In the genomic region with DNA sequence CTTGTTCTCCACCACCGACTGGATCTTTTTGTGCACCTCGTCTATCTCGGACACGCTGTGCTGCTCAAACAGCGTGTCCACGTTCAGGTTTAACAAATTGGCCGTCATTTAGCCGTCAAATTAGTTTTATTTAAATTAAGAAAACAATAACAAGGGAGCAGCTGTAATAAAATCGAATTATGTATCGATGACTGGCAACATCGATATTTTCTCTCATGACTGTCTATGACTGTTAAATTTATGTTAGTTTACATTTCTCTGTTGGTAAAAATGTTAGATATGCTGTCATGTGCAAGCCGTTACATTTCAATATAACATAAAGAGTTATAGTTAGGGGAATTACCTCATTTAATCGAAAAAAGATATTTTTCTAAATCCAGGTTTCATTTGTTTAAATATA, we compare ENCODE assay signal across 1 fruit fly cellular context.
A peak's percentile ranks its signal among the peaks of the same experiment; 100 is the strongest.
TF ChIP-seq lines count a peak whose summit lies in the region.

Cog1 (minus strand) TSS at position 190 of the 400 bp plus-strand sequence.

TF ChIP-seq in whole organism, embryonic, 481 proteins besides CTCF, POLR2A, EP300 and RAD21 (continued from another document):
- TF ChIP-seq ato (GFP tag; IDR thresholded peaks at IDR 0.05; lab: Robert Waterston, UW; ENCODE audit: partially characterized antibody) (peak; percentile 55; the same call in 1 of the 2 replicates), Oli (tag; optimal IDR thresholded peaks at IDR 0.05; lab: Kevin White, UChicago) (no peak), CG42726 (GFP tag; IDR thresholded peaks at IDR 0.05; lab: Robert Waterston, UW; ENCODE audit: partially characterized antibody) (no peak), chm (GFP tag; IDR thresholded peaks at IDR 0.05; lab: Robert Waterston, UW) (no peak), stc (GFP tag; IDR thresholded peaks at IDR 0.05; lab: Robert Waterston, UW) (no peak), YL-1 (GFP tag; optimal IDR thresholded peaks at IDR 0.05; lab: Kevin White, UChicago) (peak; percentile 39), org-1 (GFP tag; optimal IDR thresholded peaks at IDR 0.05; lab: Kevin White, UChicago) (no peak), CG34422 (GFP tag; IDR thresholded peaks at IDR 0.05; lab: Robert Waterston, UW) (no peak; the same call in 2 of the 3 replicates), CG13287 (GFP tag; IDR thresholded peaks at IDR 0.05; lab: Robert Waterston, UW; ENCODE audit: partially characterized antibody) (peak; percentile 89), CG10462 (GFP tag; optimal IDR thresholded peaks at IDR 0.05; lab: Kevin White, UChicago) (no peak), unpg (GFP tag; optimal IDR thresholded peaks at IDR 0.05; lab: Kevin White, UChicago) (no peak), HLH3B (GFP tag; IDR thresholded peaks at IDR 0.05; lab: Robert Waterston, UW) (no peak), inv (GFP tag; IDR thresholded peaks at IDR 0.05; lab: Robert Waterston, UW; ENCODE audit: partially characterized antibody) (peak; percentile 39), BEAF-32 (GFP tag; optimal IDR thresholded peaks at IDR 0.05; lab: Kevin White, UChicago) (peak; percentile 72), CG17361 (GFP tag; IDR thresholded peaks at IDR 0.05; lab: Robert Waterston, UW) (no peak), Nf-YA (GFP tag; IDR thresholded peaks at IDR 0.05; lab: Robert Waterston, UW) (no peak), repo (GFP tag; optimal IDR thresholded peaks at IDR 0.05; lab: Kevin White, UChicago) (no peak), lmd (GFP tag; IDR thresholded peaks at IDR 0.05; lab: Robert Waterston, UW) (no peak), CG17802 (tag; optimal IDR thresholded peaks at IDR 0.05; lab: Kevin White, UChicago) (no peak), CG9817 (tag; optimal IDR thresholded peaks at IDR 0.05; lab: Kevin White, UChicago) (no peak), CG5245 (GFP tag; optimal IDR thresholded peaks at IDR 0.05; lab: Kevin White, UChicago) (no peak), oc (tag; optimal IDR thresholded peaks at IDR 0.05; lab: Kevin White, UChicago) (no peak), Hr78 (GFP tag; optimal IDR thresholded peaks at IDR 0.05; lab: Kevin White, UChicago) (no peak), Dref (GFP tag; IDR thresholded peaks at IDR 0.05; lab: Robert Waterston, UW) (peak; percentile 74), Antp (GFP tag; optimal IDR thresholded peaks at IDR 0.05; lab: Kevin White, UChicago) (no peak), ap (GFP tag; IDR thresholded peaks at IDR 0.05; lab: Robert Waterston, UW) (no peak), Sry-δ (GFP tag; optimal IDR thresholded peaks at IDR 0.05; lab: Kevin White, UChicago) (peak; percentile 45), eve (GFP tag; optimal IDR thresholded peaks at IDR 0.05; lab: Kevin White, UChicago) (no peak), CG16813 (GFP tag; IDR thresholded peaks at IDR 0.05; lab: Robert Waterston, UW; ENCODE audit: partially characterized antibody) (peak; percentile 64; the same call in 2 of the 3 replicates), stwl (tag; optimal IDR thresholded peaks at IDR 0.05; lab: Kevin White, UChicago) (peak; percentile 63), tx (GFP tag; optimal IDR thresholded peaks at IDR 0.05; lab: Kevin White, UChicago) (no peak), Dll (GFP tag; IDR thresholded peaks at IDR 0.05; lab: Robert Waterston, UW; ENCODE audit: partially characterized antibody) (peak; percentile 84), Elba2 (GFP tag; optimal IDR thresholded peaks at IDR 0.05; lab: Kevin White, UChicago) (no peak), Bgb (GFP tag; IDR thresholded peaks at IDR 0.05; lab: Robert Waterston, UW; ENCODE audit: partially characterized antibody) (peak; percentile 70), CG8478 (optimal IDR thresholded peaks at IDR 0.05; lab: Kevin White, UChicago) (no peak), trem (tag; optimal IDR thresholded peaks at IDR 0.05; lab: Kevin White, UChicago) (peak; percentile 2), D19A (tag; optimal IDR thresholded peaks at IDR 0.05; lab: Kevin White, UChicago) (no peak), sd (tag; optimal IDR thresholded peaks at IDR 0.05; lab: Kevin White, UChicago) (no peak), CG17328 (GFP tag; IDR thresholded peaks at IDR 0.05; lab: Robert Waterston, UW) (no peak), Ssrp (tag; optimal IDR thresholded peaks at IDR 0.05; lab: Kevin White, UChicago) (no peak), Lhr (GFP tag; optimal IDR thresholded peaks at IDR 0.05; lab: Kevin White, UChicago) (no peak), CG2116 (GFP tag; optimal IDR thresholded peaks at IDR 0.05; lab: Kevin White, UChicago) (peak; percentile 83), TFAM (GFP tag; optimal IDR thresholded peaks at IDR 0.05; lab: Kevin White, UChicago) (no peak), CG6854 (GFP tag; optimal IDR thresholded peaks at IDR 0.05; lab: Kevin White, UChicago) (no peak), Sin3A (optimal IDR thresholded peaks at IDR 0.05; lab: Kevin White, UChicago) (no peak), Myb (GFP tag; optimal IDR thresholded peaks at IDR 0.05; lab: Kevin White, UChicago) (peak; percentile 72), scrt (GFP tag; optimal IDR thresholded peaks at IDR 0.05; lab: Kevin White, UChicago) (no peak), CG7556 (GFP tag; optimal IDR thresholded peaks at IDR 0.05; lab: Kevin White, UChicago) (no peak), ranshi (GFP tag; IDR thresholded peaks at IDR 0.05; lab: Robert Waterston, UW) (no peak), sens (GFP tag; lab: Kevin White, UChicago) (peak; percentile 13), sisA (GFP tag; IDR thresholded peaks at IDR 0.05; lab: Robert Waterston, UW) (no peak), Hr3 (GFP tag; optimal IDR thresholded peaks at IDR 0.05; lab: Kevin White, UChicago) (no peak), da (GFP tag; optimal IDR thresholded peaks at IDR 0.05; lab: Kevin White, UChicago) (no peak), CG15696 (tag; optimal IDR thresholded peaks at IDR 0.05; lab: Kevin White, UChicago) (no peak), CG6272 (GFP tag; IDR thresholded peaks at IDR 0.05; lab: Robert Waterston, UW) (no peak), Jarid2 (GFP tag; optimal IDR thresholded peaks at IDR 0.05; lab: Kevin White, UChicago) (no peak), Dp (GFP tag; optimal IDR thresholded peaks at IDR 0.05; lab: Kevin White, UChicago) (peak; percentile 5), ewg (GFP tag; optimal IDR thresholded peaks at IDR 0.05; lab: Kevin White, UChicago) (no peak), CG6683 (GFP tag; optimal IDR thresholded peaks at IDR 0.05; lab: Kevin White, UChicago) (no peak), CG8924 (tag; optimal IDR thresholded peaks at IDR 0.05; lab: Kevin White, UChicago) (no peak), CG16815 (GFP tag; optimal IDR thresholded peaks at IDR 0.05; lab: Kevin White, UChicago) (no peak), bbx (GFP tag; IDR thresholded peaks at IDR 0.05; lab: Robert Waterston, UW; ENCODE audit: partially characterized antibody) (peak; percentile 73), Nf-YC (tag; optimal IDR thresholded peaks at IDR 0.05; lab: Kevin White, UChicago) (no peak), amos (GFP tag; IDR thresholded peaks at IDR 0.05; lab: Robert Waterston, UW; ENCODE audit: partially characterized antibody) (peak; percentile 72), Mad (GFP tag; optimal IDR thresholded peaks at IDR 0.05; lab: Kevin White, UChicago) (no peak), CG3995 (GFP tag; optimal IDR thresholded peaks at IDR 0.05; lab: Kevin White, UChicago) (no peak), CG15514 (GFP tag; optimal IDR thresholded peaks at IDR 0.05; lab: Kevin White, UChicago) (no peak), CG9437 (GFP tag; optimal IDR thresholded peaks at IDR 0.05; lab: Kevin White, UChicago) (no peak), CG34224 (GFP tag; IDR thresholded peaks at IDR 0.05; lab: Robert Waterston, UW; ENCODE audit: partially characterized antibody) (peak; percentile 79), CkIIα-i1 (GFP tag; IDR thresholded peaks at IDR 0.05; lab: Robert Waterston, UW) (no peak), MESR4 (GFP tag; optimal IDR thresholded peaks at IDR 0.05; lab: Kevin White, UChicago) (peak; percentile 67), CG6765 (GFP tag; optimal IDR thresholded peaks at IDR 0.05; lab: Kevin White, UChicago) (no peak), Oaz (GFP tag; IDR thresholded peaks at IDR 0.05; lab: Robert Waterston, UW) (no peak), CG11560 (tag; IDR thresholded peaks at IDR 0.05; lab: Robert Waterston, UW) (no peak), knrl (GFP tag; IDR thresholded peaks at IDR 0.05; lab: Robert Waterston, UW; ENCODE audit: partially characterized antibody) (peak; percentile 55; the same call in 2 of the 3 replicates), CG12236 (GFP tag; optimal IDR thresholded peaks at IDR 0.05; lab: Kevin White, UChicago) (no peak), ttk (GFP tag; IDR thresholded peaks at IDR 0.05; lab: Robert Waterston, UW) (no peak), caup (GFP tag; optimal IDR thresholded peaks at IDR 0.05; lab: Kevin White, UChicago; ENCODE audit: severe bottlenecking) (no peak), CG14441 (GFP tag; IDR thresholded peaks at IDR 0.05; lab: Robert Waterston, UW) (no peak), dysf (GFP tag; IDR thresholded peaks at IDR 0.05; lab: Robert Waterston, UW) (no peak), Deaf1 (tag; optimal IDR thresholded peaks at IDR 0.05; lab: Kevin White, UChicago) (no peak), CG9876 (GFP tag; optimal IDR thresholded peaks at IDR 0.05; lab: Kevin White, UChicago) (no peak), CG3726 (GFP tag; IDR thresholded peaks at IDR 0.05; lab: Robert Waterston, UW) (no peak), fru (optimal IDR thresholded peaks at IDR 0.05; lab: Kevin White, UChicago) (no peak), Doc3 (GFP tag; IDR thresholded peaks at IDR 0.05; lab: Robert Waterston, UW; ENCODE audit: partially characterized antibody) (peak; percentile 75), mirr (GFP tag; optimal IDR thresholded peaks at IDR 0.05; lab: Kevin White, UChicago) (no peak), H15 (GFP tag; IDR thresholded peaks at IDR 0.05; lab: Robert Waterston, UW) (no peak), CG32772 (GFP tag; IDR thresholded peaks at IDR 0.05; lab: Robert Waterston, UW) (no peak), pho (GFP tag; optimal IDR thresholded peaks at IDR 0.05; lab: Kevin White, UChicago) (no peak), HmgZ (tag; optimal IDR thresholded peaks at IDR 0.05; lab: Kevin White, UChicago) (no peak), CG15073 (GFP tag; optimal IDR thresholded peaks at IDR 0.05; lab: Kevin White, UChicago) (no peak), Opbp (GFP tag; IDR thresholded peaks at IDR 0.05; lab: Robert Waterston, UW; ENCODE audit: partially characterized antibody) (peak; percentile 73; the same call in 2 of the 3 replicates), CG18011 (GFP tag; optimal IDR thresholded peaks at IDR 0.05; lab: Kevin White, UChicago) (no peak), Dbx (GFP tag; IDR thresholded peaks at IDR 0.05; lab: Robert Waterston, UW) (no peak), Hmr (GFP tag; optimal IDR thresholded peaks at IDR 0.05; lab: Kevin White, UChicago) (no peak), CG4404 (GFP tag; IDR thresholded peaks at IDR 0.05; lab: Robert Waterston, UW) (no peak), hbn (GFP tag; IDR thresholded peaks at IDR 0.05; lab: Robert Waterston, UW; ENCODE audit: partially characterized antibody) (peak; percentile 76), CG17568 (GFP tag; optimal IDR thresholded peaks at IDR 0.05; lab: Kevin White, UChicago) (no peak), C15 (GFP tag; IDR thresholded peaks at IDR 0.05; lab: Robert Waterston, UW) (no peak), yki (optimal IDR thresholded peaks at IDR 0.05; lab: Kevin White, UChicago) (no peak), CG4707 (GFP tag; optimal IDR thresholded peaks at IDR 0.05; lab: Kevin White, UChicago) (no peak), CG1603 (tag; optimal IDR thresholded peaks at IDR 0.05; lab: Kevin White, UChicago) (no peak), CG17359 (tag; optimal IDR thresholded peaks at IDR 0.05; lab: Kevin White, UChicago) (no peak), CG7963 (GFP tag; IDR thresholded peaks at IDR 0.05; lab: Robert Waterston, UW; ENCODE audit: partially characterized antibody) (peak; percentile 39; the same call in 2 of the 3 replicates), CG2129 (GFP tag; IDR thresholded peaks at IDR 0.05; lab: Robert Waterston, UW; ENCODE audit: partially characterized antibody) (peak; percentile 59), sna (GFP tag; IDR thresholded peaks at IDR 0.05; lab: Robert Waterston, UW; ENCODE audit: partially characterized antibody) (peak; percentile 88), PHDP (tag; optimal IDR thresholded peaks at IDR 0.05; lab: Kevin White, UChicago) (no peak), vnd (GFP tag; IDR thresholded peaks at IDR 0.05; lab: Robert Waterston, UW; ENCODE audit: partially characterized antibody) (peak; percentile 53), Max (GFP tag; optimal IDR thresholded peaks at IDR 0.05; lab: Kevin White, UChicago) (no peak), eyg (GFP tag; optimal IDR thresholded peaks at IDR 0.05; lab: Kevin White, UChicago) (no peak), CG3838 (GFP tag; optimal IDR thresholded peaks at IDR 0.05; lab: Kevin White, UChicago) (no peak), dmrt99B (tag; optimal IDR thresholded peaks at IDR 0.05; lab: Kevin White, UChicago) (no peak), lola (GFP tag; optimal IDR thresholded peaks at IDR 0.05; lab: Kevin White, UChicago) (no peak), gem (tag; optimal IDR thresholded peaks at IDR 0.05; lab: Kevin White, UChicago) (no peak), HLH4C (GFP tag; IDR thresholded peaks at IDR 0.05; lab: Robert Waterston, UW; ENCODE audit: partially characterized antibody) (peak; percentile 63; the same call in 2 of the 3 replicates), CG5180 (GFP tag; optimal IDR thresholded peaks at IDR 0.05; lab: Kevin White, UChicago) (no peak), CG6791 (GFP tag; IDR thresholded peaks at IDR 0.05; lab: Robert Waterston, UW; ENCODE audit: partially characterized antibody) (peak; percentile 71), kni (GFP tag; optimal IDR thresholded peaks at IDR 0.05; lab: Kevin White, UChicago) (no peak), Scr (GFP tag; IDR thresholded peaks at IDR 0.05; lab: Robert Waterston, UW; ENCODE audit: partially characterized antibody) (peak; percentile 78), slp2 (GFP tag; optimal IDR thresholded peaks at IDR 0.05; lab: Kevin White, UChicago) (no peak), nau (GFP tag; optimal IDR thresholded peaks at IDR 0.05; lab: Kevin White, UChicago) (no peak), tna (GFP tag; IDR thresholded peaks at IDR 0.05; lab: Robert Waterston, UW; ENCODE audit: partially characterized antibody) (peak; percentile 59)
TF ChIP-seq in whole organism, embryonic: peak in this region for 38.
